Fruit fly (Drosophila melanogaster) whole organism, embryonic: ENCODE measurements around the gene Coq5.

ENCODE experiments used
- Awh ChIP-seq: fragments of 200-800 bp; sonication (Bioruptor generic); IDR thresholded peaks from 2 replicates; pipeline ENCODE4, ENCODE4 v1.3.6; 2022; ENCODE audit warnings: missing biosample characterization, missing genetic modification characterization
- CG10431 ChIP-seq: fragments of 200-800 bp; sonication (Bioruptor generic); optimal IDR thresholded peaks from 3 replicates; lab custom pipeline; 2018; ENCODE audit warnings: missing biosample characterization, mild to moderate bottlenecking, missing genetic modification characterization
- CG11695 ChIP-seq: fragments of 200-800 bp; sonication (Bioruptor generic); IDR thresholded peaks from 3 replicates; pipeline ENCODE4 v1.3.6; 2022; ENCODE audit warnings: missing biosample characterization, missing genetic modification characterization
- CG12104 ChIP-seq: fragments of 200-800 bp; sonication (Bioruptor generic); optimal IDR thresholded peaks from 3 replicates; lab custom pipeline; 2016; ENCODE audit warnings: missing biosample characterization, missing genetic modification characterization
- CG12659 ChIP-seq: fragments of 200-800 bp; sonication (Bioruptor generic); optimal IDR thresholded peaks from 3 replicates; lab custom pipeline; 2017; ENCODE audit warnings: mild to moderate bottlenecking, missing biosample characterization, missing genetic modification reagents, missing genetic modification characterization
- CG13123 ChIP-seq: fragments of 200-800 bp; sonication (Bioruptor generic); optimal IDR thresholded peaks from 2 replicates; lab custom pipeline; 2016; ENCODE audit warnings: missing biosample characterization, missing genetic modification characterization
- CG16813 ChIP-seq: fragments of 200-800 bp; sonication (Bioruptor generic); IDR thresholded peaks from 3 replicates; pipeline ENCODE4 v1.3.6; 2022; ENCODE audit warnings: missing biosample characterization, missing genetic modification characterization; ENCODE audit not compliant: partially characterized antibody
- CG34422 ChIP-seq: fragments of 200-800 bp; sonication (Bioruptor generic); IDR thresholded peaks from 3 replicates; pipeline ENCODE4 v1.3.6; 2022; ENCODE audit warnings: missing biosample characterization, missing genetic modification characterization
- CG42726 ChIP-seq: fragments of 200-800 bp; sonication (Bioruptor generic); IDR thresholded peaks from 2 replicates; pipeline ENCODE4 v1.3.6; 2022; ENCODE audit warnings: missing biosample characterization, missing genetic modification characterization; ENCODE audit not compliant: partially characterized antibody
- CG4360 ChIP-seq: fragments of 200-800 bp; sonication (Bioruptor generic); IDR thresholded peaks from 2 replicates; pipeline ENCODE4 v1.3.6; 2022; ENCODE audit warnings: missing biosample characterization, missing genetic modification characterization
- CG43689 ChIP-seq: fragments of 200-800 bp; sonication (Bioruptor generic); IDR thresholded peaks from 2 replicates; pipeline ENCODE4 v1.3.6; 2022; ENCODE audit warnings: missing biosample characterization, missing genetic modification characterization
- CG6791 ChIP-seq: fragments of 200-800 bp; sonication (Bioruptor generic); IDR thresholded peaks from 3 replicates; pipeline ENCODE4 v1.3.6; 2022; ENCODE audit warnings: missing biosample characterization, missing genetic modification characterization; ENCODE audit not compliant: partially characterized antibody
- CG6813 ChIP-seq: fragments of 200-800 bp; sonication (Bioruptor generic); optimal IDR thresholded peaks from 2 replicates; lab custom pipeline; 2017; ENCODE audit warnings: missing biosample characterization, missing genetic modification characterization, mild to moderate bottlenecking, moderate library complexity, missing genetic modification reagents
- CG9797 ChIP-seq: fragments of 200-800 bp; sonication (Bioruptor generic); optimal IDR thresholded peaks from 3 replicates; lab custom pipeline; 2018; ENCODE audit warnings: missing biosample characterization, mild to moderate bottlenecking, missing genetic modification characterization
- CTCF ChIP-seq: fragments of 200-800 bp; sonication (Bioruptor generic); optimal IDR thresholded peaks from 2 replicates; lab custom pipeline; 2017; ENCODE audit warnings: missing biosample characterization, mild to moderate bottlenecking, missing genetic modification characterization, moderate library complexity
- Camta ChIP-seq: fragments of 200-800 bp; sonication (Bioruptor generic); optimal IDR thresholded peaks from 2 replicates; lab custom pipeline; 2016; ENCODE audit warnings: missing biosample characterization, missing genetic modification characterization
- CoRest ChIP-seq: fragments of 200-800 bp; sonication (Bioruptor generic); optimal IDR thresholded peaks from 3 replicates; lab custom pipeline; 2018; ENCODE audit warnings: missing biosample characterization, mild to moderate bottlenecking, missing genetic modification characterization, moderate library complexity
- Doc3 ChIP-seq: fragments of 200-800 bp; sonication (Bioruptor generic); IDR thresholded peaks from 3 replicates; pipeline ENCODE4 v1.3.6; 2022; ENCODE audit warnings: missing biosample characterization, missing genetic modification characterization; ENCODE audit not compliant: partially characterized antibody
- Hr78 ChIP-seq, 2 experiments: fragments of 200-800 bp in 1 of 2; fragments of >200 bp in 1 of 2; sonication (Bioruptor generic) in 1 of 2; optimal IDR thresholded peaks; 2 replicates each; lab custom pipeline; 2017 to 2019; ENCODE audit warnings: missing biosample characterization in 2 of 2, missing genetic modification characterization in 2 of 2, mild to moderate bottlenecking in 1 of 2, moderate library complexity in 1 of 2
- Jarid2 ChIP-seq: fragments of 200-800 bp; sonication (Bioruptor generic); optimal IDR thresholded peaks from 3 replicates; lab custom pipeline; 2017; ENCODE audit warnings: mild to moderate bottlenecking, missing biosample characterization, missing genetic modification reagents, missing genetic modification characterization
- Kr ChIP-seq: fragments of 200-800 bp; sonication (Bioruptor generic); optimal IDR thresholded peaks from 2 replicates; lab custom pipeline; 2017; ENCODE audit warnings: missing biosample characterization, mild to moderate bottlenecking, missing genetic modification characterization
- Opbp ChIP-seq: fragments of 200-800 bp; sonication (Bioruptor generic); IDR thresholded peaks from 3 replicates; pipeline ENCODE4 v1.3.6; 2022; ENCODE audit warnings: missing biosample characterization, missing genetic modification characterization; ENCODE audit not compliant: partially characterized antibody
- Rfx ChIP-seq: fragments of 200-800 bp; sonication (Bioruptor generic); IDR thresholded peaks from 2 replicates; pipeline ENCODE4 v1.3.6; 2022; ENCODE audit warnings: missing biosample characterization, missing genetic modification characterization
- Side ChIP-seq: fragments of 200-800 bp; sonication (Bioruptor generic); optimal IDR thresholded peaks from 2 replicates; lab custom pipeline; 2016; ENCODE audit warnings: missing biosample characterization, missing genetic modification characterization
- Sox100B ChIP-seq: fragments of 200-800 bp; sonication (Bioruptor generic); optimal IDR thresholded peaks from 3 replicates; lab custom pipeline; 2018; ENCODE audit warnings: missing biosample characterization, mild to moderate bottlenecking, missing genetic modification characterization
- ab ChIP-seq: fragments of 200-800 bp; sonication (Bioruptor generic); optimal IDR thresholded peaks from 2 replicates; lab custom pipeline; 2016; ENCODE audit warnings: missing biosample characterization, missing genetic modification characterization
- al ChIP-seq: fragments of 200-800 bp; sonication (Bioruptor generic); IDR thresholded peaks from 2 replicates; pipeline ENCODE4 v1.3.6; 2022; ENCODE audit warnings: missing biosample characterization, missing genetic modification characterization
- ato ChIP-seq: fragments of 200-800 bp; sonication (Bioruptor generic); IDR thresholded peaks from 2 replicates; pipeline ENCODE4 v1.3.6; 2022; ENCODE audit warnings: missing biosample characterization, missing genetic modification characterization; ENCODE audit not compliant: partially characterized antibody
- bbx ChIP-seq: fragments of 200-800 bp; sonication (Bioruptor generic); IDR thresholded peaks from 2 replicates; pipeline ENCODE4 v1.3.6; 2022; ENCODE audit warnings: missing biosample characterization, missing genetic modification characterization; ENCODE audit not compliant: partially characterized antibody
- bowl ChIP-seq: fragments of 200-800 bp; sonication (Bioruptor generic); IDR thresholded peaks from 2 replicates; pipeline ENCODE4 v1.3.6; 2022; ENCODE audit warnings: missing biosample characterization, missing genetic modification characterization
- cwo ChIP-seq: fragments of 200-800 bp; sonication (Bioruptor generic); optimal IDR thresholded peaks from 3 replicates; lab custom pipeline; 2017; ENCODE audit warnings: missing biosample characterization, missing genetic modification characterization, mild to moderate bottlenecking, moderate library complexity, missing genetic modification reagents
- da ChIP-seq: fragments of 200-800 bp; sonication (Bioruptor generic); optimal IDR thresholded peaks from 2 replicates; lab custom pipeline; 2016; ENCODE audit warnings: missing biosample characterization, missing genetic modification characterization
- grn ChIP-seq: fragments of 200-800 bp; sonication (Bioruptor generic); optimal IDR thresholded peaks from 3 replicates; lab custom pipeline; 2017; ENCODE audit warnings: missing biosample characterization, missing genetic modification characterization
- hth ChIP-seq: fragments of >200 bp; optimal IDR thresholded peaks from 2 replicates; lab custom pipeline; 2017; ENCODE audit warnings: inconsistent platforms
- lola ChIP-seq, 3 experiments: fragments of >200 bp in 2 of 3; fragments of 200-800 bp in 1 of 3; sonication (Bioruptor generic) in 1 of 3; optimal IDR thresholded peaks; 2 replicates each; lab custom pipeline; 2017 to 2019; ENCODE audit warnings: missing biosample characterization in 3 of 3, missing genetic modification characterization in 3 of 3, mild to moderate bottlenecking in 1 of 3, moderate library complexity in 1 of 3
- lov ChIP-seq, 2 experiments: fragments of 200-800 bp in 1 of 2; fragments of >200 bp in 1 of 2; sonication (Bioruptor generic) in 1 of 2; IDR thresholded peaks in 1 of 2; optimal IDR thresholded peaks in 1 of 2; 2 replicates in 1 of 2; 3 replicates in 1 of 2; pipeline versions ENCODE4 v1.3.6 to Lab custom; 2017 to 2022; ENCODE audit warnings: missing biosample characterization in 1 of 2, missing genetic modification characterization in 1 of 2
- mld ChIP-seq: fragments of 200-800 bp; sonication (Bioruptor generic); IDR thresholded peaks from 3 replicates; pipeline ENCODE4 v1.3.6; 2022; ENCODE audit warnings: missing biosample characterization, missing genetic modification characterization; ENCODE audit not compliant: partially characterized antibody
- pb ChIP-seq: fragments of 200-800 bp; sonication (Bioruptor generic); optimal IDR thresholded peaks from 3 replicates; lab custom pipeline; 2016; ENCODE audit warnings: missing biosample characterization, missing genetic modification characterization
- pum ChIP-seq: fragments of 200-800 bp; sonication (Bioruptor generic); optimal IDR thresholded peaks from 2 replicates; lab custom pipeline; 2016; ENCODE audit warnings: missing biosample characterization, missing genetic modification characterization
- sisA ChIP-seq: fragments of 200-800 bp; sonication (Bioruptor generic); IDR thresholded peaks from 2 replicates; pipeline ENCODE4 v1.3.6; 2022; ENCODE audit warnings: missing biosample characterization, missing genetic modification characterization
- slbo ChIP-seq: fragments of 200-800 bp; sonication (Bioruptor generic); IDR thresholded peaks from 2 replicates; pipeline ENCODE4 v1.3.6; 2022; ENCODE audit warnings: missing biosample characterization, missing genetic modification characterization
- sqz ChIP-seq: fragments of 200-800 bp; sonication (Bioruptor generic); optimal IDR thresholded peaks from 3 replicates; lab custom pipeline; 2018; ENCODE audit warnings: missing biosample characterization, mild to moderate bottlenecking, missing genetic modification characterization
- stwl ChIP-seq: fragments of 200-800 bp; sonication (Bioruptor generic); optimal IDR thresholded peaks from 3 replicates; lab custom pipeline; 2018; ENCODE audit warnings: missing biosample characterization, mild to moderate bottlenecking, missing genetic modification characterization, moderate library complexity
- tin ChIP-seq: fragments of 200-800 bp; sonication (Bioruptor generic); optimal IDR thresholded peaks from 3 replicates; lab custom pipeline; 2016; ENCODE audit warnings: missing biosample characterization, missing genetic modification characterization
- unc-4 ChIP-seq: fragments of 200-800 bp; sonication (Bioruptor generic); IDR thresholded peaks from 2 replicates; pipeline ENCODE4 v1.3.6; 2022; ENCODE audit warnings: missing biosample characterization, missing genetic modification characterization; ENCODE audit not compliant: partially characterized antibody
- usp ChIP-seq: fragments of >200 bp; optimal IDR thresholded peaks from 2 replicates; lab custom pipeline; 2017; ENCODE audit warnings: missing biosample characterization, missing genetic modification characterization

Coq5 gene

DNA sequence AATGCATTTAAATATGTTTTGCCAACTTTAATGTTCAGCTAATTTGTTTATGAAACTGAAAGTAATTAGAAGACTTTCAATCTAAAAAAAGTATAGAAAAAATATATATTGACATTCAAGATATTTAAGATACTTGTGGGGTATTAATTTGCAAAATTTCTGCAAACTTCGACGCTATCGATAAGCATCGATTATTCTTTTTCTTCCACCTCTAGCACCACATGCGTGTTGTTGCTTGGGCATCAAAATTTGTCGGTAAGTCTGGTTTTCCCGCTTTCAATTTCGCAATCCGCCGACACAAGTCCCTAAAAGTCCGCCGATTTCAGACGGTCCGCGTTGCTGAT lies 17.8 kb upstream of the Coq5 start, which contains the start of gene REG (continued):
- TF ChIP-seq slbo (GFP tag; lab: Robert Waterston, UW) (peak; percentile 7; the same call in 1 of the 2 replicates), CG6791 (GFP tag; lab: Robert Waterston, UW) (peak; percentile 44; the same call in 1 of the 3 replicates), bbx (peak; percentile 14; the same call in 1 of the 2 replicates)

- TF ChIP-seq pb (GFP tag; lab: Kevin White, UChicago): no peak
- TF ChIP-seq Side (GFP tag; lab: Kevin White, UChicago): no peak
- TF ChIP-seq CG13123 (GFP tag; lab: Kevin White, UChicago): no peak
- TF ChIP-seq CG6813 (GFP tag; lab: Kevin White, UChicago): no peak
- TF ChIP-seq grn (GFP tag; lab: Kevin White, UChicago): no peak
- TF ChIP-seq Awh (GFP tag; lab: Robert Waterston, UW): no peak
- peak; percentile 45 for TF ChIP-seq CG12659 (GFP tag; lab: Kevin White, UChicago)
- no peak for TF ChIP-seq tin (GFP tag; lab: Kevin White, UChicago)
- TF ChIP-seq Camta: no peak
- TF ChIP-seq ato (GFP tag; lab: Robert Waterston, UW): peak; percentile 59; the same call in 1 of the 2 replicates
- no peak for TF ChIP-seq cwo (GFP tag; lab: Kevin White, UChicago)
- no peak for TF ChIP-seq CG12104
- peak; percentile 90 for TF ChIP-seq Opbp
- no peak for TF ChIP-seq hth (lab: Kevin White, UChicago)
- TF ChIP-seq sisA (GFP tag; lab: Robert Waterston, UW): no peak
- TF ChIP-seq CG10431 (GFP tag; lab: Kevin White, UChicago): no peak
- TF ChIP-seq lola (GFP tag; optimal IDR thresholded peaks at IDR 0.05; lab: Kevin White, UChicago): no peak
- no peak for TF ChIP-seq bowl (GFP tag; lab: Robert Waterston, UW)
- 0 out of 2 replicates have a peak, but pooled peaks have one; percentile 5 for TF ChIP-seq Rfx
- no peak for TF ChIP-seq Sox100B
- peak; percentile 78 for TF ChIP-seq Jarid2 (GFP tag; lab: Kevin White, UChicago)
- no peak for TF ChIP-seq pum (GFP tag; lab: Kevin White, UChicago)
- TF ChIP-seq slbo (GFP tag; lab: Robert Waterston, UW): 0 out of 2 replicates have a peak, but pooled peaks have one; percentile 4
- peak; percentile 33; the same call in 1 of the 3 replicates for TF ChIP-seq CG11695
- no peak for TF ChIP-seq CG43689
- TF ChIP-seq al: no peak
- peak; percentile 89 for TF ChIP-seq CG16813 (GFP tag; lab: Robert Waterston, UW)
- TF ChIP-seq stwl: peak; percentile 37
- no peak for TF ChIP-seq Hr78 (GFP tag; optimal IDR thresholded peaks at IDR 0.05; lab: Kevin White, UChicago)
- no peak for TF ChIP-seq da (GFP tag; lab: Kevin White, UChicago)
- TF ChIP-seq ab (GFP tag; lab: Kevin White, UChicago): no peak
- peak; percentile 96 for TF ChIP-seq CG4360 (GFP tag; lab: Robert Waterston, UW)
- peak; percentile 78 for TF ChIP-seq unc-4 (GFP tag; lab: Robert Waterston, UW)
- TF ChIP-seq CTCF (GFP tag; lab: Kevin White, UChicago): no peak
- TF ChIP-seq CG42726 (GFP tag; lab: Robert Waterston, UW): peak; percentile 90
- no peak for TF ChIP-seq CoRest (tag; lab: Kevin White, UChicago)
- TF ChIP-seq Kr: no peak
- peak; percentile 14; the same call in 1 of the 3 replicates for TF ChIP-seq CG34422 (GFP tag; lab: Robert Waterston, UW)
- no peak for TF ChIP-seq usp
- TF ChIP-seq Doc3 (GFP tag; lab: Robert Waterston, UW): peak; percentile 73; the same call in 2 of the 3 replicates
- no peak for TF ChIP-seq sqz (GFP tag; lab: Kevin White, UChicago)
- peak; percentile 26 for TF ChIP-seq CG9797 (GFP tag; lab: Kevin White, UChicago)
- TF ChIP-seq mld (GFP tag; lab: Robert Waterston, UW): peak; percentile 87
- TF ChIP-seq lov (optimal IDR thresholded peaks at IDR 0.05; lab: Kevin White, UChicago): no peak
- TF ChIP-seq lov (GFP tag; IDR thresholded peaks at IDR 0.05; lab: Robert Waterston, UW): no peak
Observed at dm6 chrX:13211357-13212137, 17.2 kb upstream of the Coq5 start, which contains the start of gene sno. Gene sno (minus strand): TSS chrX:13211674.
